Worm (Caenorhabditis elegans) whole organism, L4 larva: Measurements from ENCODE around the gene C52E2.2.

Source experiments
- F37D6.2 ChIP-seq: sonication (generic microtip); optimal IDR thresholded peaks from 2 replicates; lab custom pipeline; 2016; ENCODE audit warnings: mild to moderate bottlenecking, missing genetic modification characterization, missing compliant biosample characterization
- T20F7.1 ChIP-seq: fragments of 200-800 bp; sonication (Bioruptor generic); optimal IDR thresholded peaks from 2 replicates; lab custom pipeline; 2018; ENCODE audit warnings: mild to moderate bottlenecking, missing genetic modification characterization, missing compliant biosample characterization
- Y105C5A.15 ChIP-seq: fragments of 200-800 bp; sonication (Bioruptor generic); IDR thresholded peaks from 2 replicates; pipeline ENCODE4 v1.3.6; 2022; ENCODE audit warnings: missing genetic modification characterization, missing compliant biosample characterization
- Y75B8A.6 ChIP-seq: fragments of 200-800 bp; sonication (Bioruptor generic); IDR thresholded peaks from 2 replicates; pipeline ENCODE4 v1.3.6; 2022; ENCODE audit warnings: missing genetic modification reagents, missing genetic modification characterization, missing compliant biosample characterization
- ZK337.2 ChIP-seq: fragments of 200-800 bp; sonication (Bioruptor generic); IDR thresholded peaks from 2 replicates; pipeline ENCODE4 v1.3.6; 2022; ENCODE audit warnings: missing genetic modification reagents, missing genetic modification characterization, missing compliant biosample characterization
- ZK546.5 ChIP-seq, 2 experiments: sonication (generic microtip); optimal IDR thresholded peaks; 2 replicates each; lab custom pipeline; 2017; ENCODE audit warnings: missing biosample characterization in 2 of 2, missing genetic modification characterization in 2 of 2
- aly-2 ChIP-seq: sonication (generic microtip); optimal IDR thresholded peaks from 2 replicates; lab custom pipeline; 2018; ENCODE audit warnings: missing biosample characterization, missing genetic modification characterization
- arid-1 ChIP-seq: fragments of 200-800 bp; sonication (Bioruptor generic); conservative IDR thresholded peaks from 2 replicates; pipeline ENCODE4 v1.3.6; 2022; ENCODE audit warnings: missing genetic modification reagents, missing genetic modification characterization, missing compliant biosample characterization
- ceh-20 ChIP-seq: fragments of 200-800 bp; sonication (Bioruptor generic); IDR thresholded peaks from 2 replicates; pipeline ENCODE4 v1.3.6; 2022; ENCODE audit warnings: missing genetic modification reagents, missing genetic modification characterization, missing compliant biosample characterization
- ceh-28 ChIP-seq: fragments of 150-350 bp; optimal IDR thresholded peaks from 2 replicates; lab custom pipeline; 2014; ENCODE audit warnings: missing biosample characterization, missing genetic modification reagents, missing genetic modification characterization
- ces-1 ChIP-seq: fragments of 150-350 bp; sonication (generic microtip); optimal IDR thresholded peaks from 4 replicates; lab custom pipeline; 2014; ENCODE audit warnings: missing biosample characterization, missing genetic modification reagents, missing genetic modification characterization
- daf-16 ChIP-seq, 3 experiments: sonication (generic microtip); optimal IDR thresholded peaks; 2 replicates each; lab custom pipeline; 2016 to 2017; ENCODE audit warnings: missing genetic modification characterization in 3 of 3, missing genetic modification reagents in 3 of 3, mild to moderate bottlenecking in 2 of 3, missing compliant biosample characterization in 2 of 3, missing biosample characterization in 1 of 3, moderate library complexity in 1 of 3
- dmd-6 ChIP-seq: fragments of 200-800 bp; sonication (Bioruptor generic); IDR thresholded peaks from 2 replicates; pipeline ENCODE4 v1.3.6; 2022; ENCODE audit warnings: missing genetic modification reagents, missing genetic modification characterization, missing compliant biosample characterization
- egl-27 ChIP-seq: sonication (generic microtip); optimal IDR thresholded peaks from 3 replicates; lab custom pipeline; 2017; ENCODE audit warnings: missing biosample characterization, missing genetic modification reagents, missing genetic modification characterization
- fkh-10 ChIP-seq: fragments of 150-350 bp; optimal IDR thresholded peaks from 2 replicates; lab custom pipeline; 2014; ENCODE audit warnings: missing biosample characterization, missing genetic modification reagents, missing genetic modification characterization
- fos-1 ChIP-seq: fragments of 150-350 bp; optimal IDR thresholded peaks from 2 replicates; lab custom pipeline; 2014; ENCODE audit warnings: missing biosample characterization, missing genetic modification characterization
- hif-1 ChIP-seq, 2 experiments: sonication (generic microtip); optimal IDR thresholded peaks; 2 replicates each; lab custom pipeline; 2016 to 2017; ENCODE audit warnings: missing compliant biosample characterization in 2 of 2, missing genetic modification characterization in 2 of 2, missing genetic modification reagents in 2 of 2, missing genotype in 2 of 2, mild to moderate bottlenecking in 1 of 2
- hlh-11 ChIP-seq: fragments of 200-800 bp; sonication (Bioruptor generic); optimal IDR thresholded peaks from 2 replicates; lab custom pipeline; 2018; ENCODE audit warnings: mild to moderate bottlenecking, missing genetic modification characterization, missing compliant biosample characterization
- jun-1 ChIP-seq: fragments of 150-350 bp; optimal IDR thresholded peaks from 2 replicates; lab custom pipeline; 2014; ENCODE audit warnings: missing biosample characterization, missing genetic modification reagents, missing genetic modification characterization
- lim-7 ChIP-seq: fragments of 200-800 bp; sonication (Bioruptor generic); IDR thresholded peaks from 2 replicates; pipeline ENCODE4 v1.3.6; 2022; ENCODE audit warnings: missing genetic modification characterization, missing compliant biosample characterization
- lin-13 ChIP-seq: fragments of 150-350 bp; optimal IDR thresholded peaks from 2 replicates; lab custom pipeline; 2014; ENCODE audit warnings: missing biosample characterization, missing genetic modification reagents, missing genetic modification characterization
- lin-29 ChIP-seq: fragments of 200-800 bp; sonication (Bioruptor generic); IDR thresholded peaks from 2 replicates; pipeline ENCODE4 v1.3.6; 2022; ENCODE audit warnings: missing genetic modification reagents, missing genetic modification characterization, missing compliant biosample characterization
- lin-38 ChIP-seq: fragments of 200-800 bp; sonication (Bioruptor generic); IDR thresholded peaks from 2 replicates; pipeline ENCODE4 v1.3.6; 2022; ENCODE audit warnings: missing genetic modification reagents, missing genetic modification characterization, missing compliant biosample characterization
- lsy-2 ChIP-seq, 2 experiments: fragments of 150-350 bp in 1 of 2; sonication (generic microtip) in 1 of 2; optimal IDR thresholded peaks; 2 replicates each; lab custom pipeline; 2014 to 2017; ENCODE audit warnings: missing biosample characterization in 2 of 2, missing genetic modification characterization in 2 of 2
- madf-9 ChIP-seq: fragments of 200-800 bp; sonication (Bioruptor generic); conservative IDR thresholded peaks from 2 replicates; pipeline ENCODE4 v1.3.6; 2022; ENCODE audit warnings: missing genetic modification reagents, missing genetic modification characterization, missing compliant biosample characterization
- mdl-1 ChIP-seq, 2 experiments: fragments of 150-350 bp in 1 of 2; sonication (generic microtip) in 1 of 2; optimal IDR thresholded peaks; 2 replicates each; lab custom pipeline; 2014 to 2017; ENCODE audit warnings: missing biosample characterization in 2 of 2, missing genetic modification characterization in 2 of 2
- mes-2 ChIP-seq: sonication (generic microtip); optimal IDR thresholded peaks from 2 replicates; lab custom pipeline; 2016; ENCODE audit warnings: missing genotype, mild to moderate bottlenecking, missing genetic modification characterization, missing compliant biosample characterization; ENCODE audit not compliant: poor library complexity, severe bottlenecking
- mxl-2 ChIP-seq: fragments of 200-800 bp; sonication (Bioruptor generic); conservative IDR thresholded peaks from 2 replicates; pipeline ENCODE4 v1.3.6; 2022; ENCODE audit warnings: missing genetic modification reagents, missing genetic modification characterization, missing compliant biosample characterization
- nhr-10 ChIP-seq: fragments of 150-350 bp; optimal IDR thresholded peaks from 2 replicates; lab custom pipeline; 2014; ENCODE audit warnings: missing biosample characterization, missing genetic modification characterization
- nhr-102 ChIP-seq: sonication (generic microtip); optimal IDR thresholded peaks from 2 replicates; lab custom pipeline; 2016; ENCODE audit warnings: mild to moderate bottlenecking, missing genetic modification characterization, moderate library complexity, missing compliant biosample characterization
- nhr-11 ChIP-seq: fragments of 150-350 bp; optimal IDR thresholded peaks from 2 replicates; lab custom pipeline; 2014; ENCODE audit warnings: missing biosample characterization, missing genetic modification characterization
- nhr-25 ChIP-seq: sonication (generic microtip); optimal IDR thresholded peaks from 2 replicates; lab custom pipeline; 2017; ENCODE audit warnings: missing genetic modification characterization, mild to moderate bottlenecking, missing compliant biosample characterization, antibody characterized with exemption, moderate library complexity, borderline replicate concordance; ENCODE audit not compliant: insufficient read depth
- nhr-28 ChIP-seq: fragments of 150-350 bp; optimal IDR thresholded peaks from 2 replicates; lab custom pipeline; 2014; ENCODE audit warnings: missing biosample characterization, missing genetic modification characterization
- nhr-42 ChIP-seq: fragments of 200-800 bp; sonication (Bioruptor generic); IDR thresholded peaks from 2 replicates; pipeline ENCODE4 v1.3.6; 2022; ENCODE audit warnings: missing genetic modification characterization, missing compliant biosample characterization
- nhr-6 ChIP-seq: fragments of 150-350 bp; optimal IDR thresholded peaks from 2 replicates; lab custom pipeline; 2014; ENCODE audit warnings: missing biosample characterization, missing genetic modification characterization
- nhr-76 ChIP-seq: fragments of 150-350 bp; optimal IDR thresholded peaks from 2 replicates; lab custom pipeline; 2014; ENCODE audit warnings: missing biosample characterization, missing genetic modification characterization
- pqm-1 ChIP-seq: sonication (generic microtip); optimal IDR thresholded peaks from 2 replicates; lab custom pipeline; 2017; ENCODE audit warnings: missing biosample characterization, missing genetic modification characterization
- saeg-2 ChIP-seq: fragments of 200-800 bp; sonication (Bioruptor generic); IDR thresholded peaks from 2 replicates; pipeline ENCODE4 v1.3.6; 2022; ENCODE audit warnings: missing genetic modification reagents, missing genetic modification characterization, missing compliant biosample characterization
- sdz-12 ChIP-seq: fragments of 200-800 bp; sonication (Bioruptor generic); optimal IDR thresholded peaks from 2 replicates; lab custom pipeline; 2018; ENCODE audit warnings: mild to moderate bottlenecking, missing genetic modification characterization, missing compliant biosample characterization
- skn-1 ChIP-seq: fragments of 150-350 bp; optimal IDR thresholded peaks from 2 replicates; lab custom pipeline; 2014; ENCODE audit warnings: missing biosample characterization, missing genetic modification characterization
- spr-3 ChIP-seq: fragments of 200-800 bp; sonication (Bioruptor generic); optimal IDR thresholded peaks from 2 replicates; lab custom pipeline; 2018; ENCODE audit warnings: mild to moderate bottlenecking, missing genetic modification characterization, missing compliant biosample characterization
- tra-1 ChIP-seq: fragments of 200-800 bp; sonication (Bioruptor generic); IDR thresholded peaks from 2 replicates; pipeline ENCODE4 v1.3.6; 2022; ENCODE audit warnings: missing genetic modification reagents, missing genetic modification characterization, missing compliant biosample characterization
- unc-130 ChIP-seq: sonication (generic microtip); optimal IDR thresholded peaks from 2 replicates; lab custom pipeline; 2016; ENCODE audit warnings: missing genetic modification reagents, missing genetic modification characterization, missing compliant biosample characterization
- unc-62 ChIP-seq, 3 experiments: fragments of 150-350 bp in 1 of 3; sonication (generic microtip); optimal IDR thresholded peaks in 2 of 3; peaks in 1 of 3; 1 replicate in 1 of 3; 2 replicates in 2 of 3; lab custom pipeline; 2014 to 2017; ENCODE audit warnings: missing biosample characterization in 3 of 3, missing genetic modification characterization in 3 of 3, missing genetic modification reagents in 3 of 3, missing genotype in 1 of 3
- zip-11 ChIP-seq: fragments of 200-800 bp; sonication (Bioruptor generic); IDR thresholded peaks from 2 replicates; pipeline ENCODE4 v1.3.6; 2022; ENCODE audit warnings: missing genetic modification characterization, missing compliant biosample characterization
- ztf-7 ChIP-seq: fragments of 150-350 bp; optimal IDR thresholded peaks from 2 replicates; lab custom pipeline; 2014; ENCODE audit warnings: missing biosample characterization, missing genetic modification characterization

C52E2.2 gene

DNA sequence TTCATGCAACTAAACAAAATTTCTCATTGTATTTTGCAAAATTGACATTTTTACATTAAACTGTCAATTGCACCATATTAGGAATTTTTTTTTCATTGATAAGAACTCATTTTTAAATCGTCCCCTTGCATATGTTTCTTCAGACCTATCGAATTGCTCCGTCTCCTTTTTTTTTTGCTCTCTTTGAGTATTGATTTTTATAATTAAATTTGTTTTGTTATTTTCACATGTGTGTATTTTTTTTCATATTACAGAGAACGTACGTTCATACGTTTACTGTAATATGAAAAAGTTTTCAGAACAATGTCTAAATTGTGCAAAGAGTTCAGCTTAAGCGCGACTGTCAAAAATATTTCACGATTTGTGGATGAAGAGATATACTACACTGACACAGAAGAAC lies 16.5 kb downstream of the C52E2.2 start, which contains the start of gene math-14:
Gene math-14 (plus strand): TSS at position 301 of the 400 bp plus-strand sequence.
- TF ChIP-seq daf-16 (GFP tag; optimal IDR thresholded peaks at IDR 0.05; lab: Kevin White, UChicago) = no peak
- TF ChIP-seq daf-16 (tag; optimal IDR thresholded peaks at IDR 0.05; lab: Kevin White, UChicago) = peak; percentile 24
- TF ChIP-seq spr-3 (GFP tag; lab: Kevin White, UChicago) = no peak

DNA sequence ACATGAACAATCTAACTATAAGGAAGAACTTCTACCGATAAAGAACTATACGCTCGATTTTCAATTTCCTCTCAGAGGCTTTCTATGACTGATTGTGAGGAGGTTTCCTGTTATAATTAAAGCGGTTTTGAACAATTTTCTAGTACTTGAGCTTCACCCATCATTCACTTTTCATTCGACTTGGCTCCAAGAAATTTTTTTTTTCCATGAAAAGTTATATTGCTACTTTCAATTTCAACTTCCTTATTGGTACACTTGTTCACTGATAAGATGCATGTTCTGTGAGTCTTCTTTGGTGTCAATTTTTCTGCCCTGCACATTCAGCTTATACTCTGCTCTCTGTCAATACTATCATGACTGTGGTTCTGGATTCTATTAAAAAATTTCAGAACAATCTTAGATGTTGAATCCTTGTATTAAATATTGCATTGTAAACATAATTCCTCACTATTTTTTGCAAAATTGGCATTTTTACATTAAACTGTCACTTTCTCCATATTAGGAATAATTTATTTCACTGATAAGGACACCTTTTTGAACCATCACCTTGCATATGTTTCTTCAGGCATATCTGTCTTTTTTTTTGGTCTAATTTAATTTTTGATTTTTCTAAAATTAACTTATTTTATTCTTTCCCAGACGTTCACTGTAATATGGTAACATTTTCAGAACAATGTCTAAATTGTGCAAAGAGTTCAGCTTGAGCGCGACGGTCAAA lies 18.4 kb downstream of the C52E2.2 start, which contains the start of gene math-10:
Gene math-10 (plus strand): TSS at position 668 of the 718 bp plus-strand sequence.
- no peak for TF ChIP-seq lim-7 (GFP tag; lab: Robert Waterston, UW)
- TF ChIP-seq madf-9 (GFP tag; lab: Robert Waterston, UW) = no peak
- no peak for TF ChIP-seq spr-3 (GFP tag; lab: Kevin White, UChicago)
- TF ChIP-seq ZK546.5 (tag; optimal IDR thresholded peaks at IDR 0.05; lab: Kevin White, UChicago) = no peak
- no peak for TF ChIP-seq saeg-2
- TF ChIP-seq T20F7.1 = no peak
- TF ChIP-seq ztf-7 (tag; lab: Kevin White, UChicago) = no peak
- no peak for TF ChIP-seq skn-1 (tag; lab: Kevin White, UChicago)
- no peak for TF ChIP-seq jun-1 (tag; lab: Kevin White, UChicago)
- TF ChIP-seq egl-27 = no peak
- peak; percentile 33 for TF ChIP-seq nhr-28 (tag; lab: Kevin White, UChicago)
- TF ChIP-seq F37D6.2 (tag; lab: Kevin White, UChicago) = no peak
- TF ChIP-seq nhr-76 (tag; lab: Kevin White, UChicago) = no peak
- TF ChIP-seq unc-62 (GFP tag; optimal IDR thresholded peaks at IDR 0.05 in 1 of 2; lab: Kevin White, UChicago) = peak in 1 of 2 experiments; percentile 79
- TF ChIP-seq unc-62 (tag; optimal IDR thresholded peaks at IDR 0.05; lab: Kevin White, UChicago) = no peak
- no peak for TF ChIP-seq arid-1
- no peak for TF ChIP-seq hif-1 (tag; optimal IDR thresholded peaks at IDR 0.05; lab: Kevin White, UChicago)
- TF ChIP-seq daf-16 (GFP tag; optimal IDR thresholded peaks at IDR 0.05; lab: Kevin White, UChicago) = no peak
- TF ChIP-seq daf-16 (tag; optimal IDR thresholded peaks at IDR 0.05; lab: Kevin White, UChicago) = no peak
- TF ChIP-seq lin-29 = no peak
- no peak for TF ChIP-seq mxl-2 (GFP tag; lab: Robert Waterston, UW)
- TF ChIP-seq nhr-42 = no peak
- no peak for TF ChIP-seq ZK337.2 (GFP tag; lab: Robert Waterston, UW)
- no peak for TF ChIP-seq nhr-102 (tag; lab: Kevin White, UChicago)
- TF ChIP-seq dmd-6 (GFP tag; lab: Robert Waterston, UW) = peak; percentile 55
- no peak for TF ChIP-seq lsy-2 (tag; optimal IDR thresholded peaks at IDR 0.05; lab: Kevin White, UChicago)
- no peak for TF ChIP-seq ces-1 (GFP tag; lab: Kevin White, UChicago)
- no peak for TF ChIP-seq Y75B8A.6 (GFP tag; lab: Robert Waterston, UW)
- TF ChIP-seq nhr-6 = no peak
- peak; percentile 8 for TF ChIP-seq pqm-1
- no peak for TF ChIP-seq fos-1
- no peak for TF ChIP-seq unc-130 (GFP tag; lab: Kevin White, UChicago)
- TF ChIP-seq hlh-11 (tag; lab: Kevin White, UChicago) = peak; percentile 54

DNA sequence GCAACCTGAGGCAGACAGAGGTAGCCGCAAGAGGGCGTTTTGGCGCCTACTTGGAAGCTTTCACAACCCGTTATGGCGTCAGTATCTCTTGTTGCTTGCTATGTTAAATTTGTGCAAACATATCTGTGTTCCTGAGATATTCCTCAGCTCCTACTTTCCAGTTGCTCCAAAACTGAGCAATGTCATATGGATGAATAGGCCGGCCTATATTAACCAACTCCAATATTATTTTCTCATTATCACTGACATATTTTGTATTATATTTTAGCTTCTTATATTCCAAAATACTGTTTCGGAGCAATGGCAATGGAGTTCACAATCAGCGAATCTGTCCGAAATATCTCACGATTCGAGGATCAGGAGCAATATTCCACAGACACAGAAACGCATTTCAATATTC lies 23.1 kb downstream of the C52E2.2 start, which contains the start of gene math-13:
Gene math-13 (plus strand): TSS at position 301 of the 400 bp plus-strand sequence.
- TF ChIP-seq spr-3 (GFP tag; lab: Kevin White, UChicago) (no peak), skn-1 (tag; lab: Kevin White, UChicago) (no peak), aly-2 (tag; lab: Kevin White, UChicago) (no peak), lin-38 (no peak), lin-13 (GFP tag; lab: Kevin White, UChicago) (no peak), ceh-28 (tag; lab: Kevin White, UChicago) (no peak), zip-11 (GFP tag; lab: Robert Waterston, UW) (no peak), nhr-25 (no peak), mes-2 (tag; lab: Kevin White, UChicago) (no peak), mdl-1 (tag; optimal IDR thresholded peaks at IDR 0.05; lab: Kevin White, UChicago) (no peak), ceh-20 (GFP tag; lab: Robert Waterston, UW) (no peak), nhr-11 (tag; lab: Kevin White, UChicago) (no peak), ztf-7 (tag; lab: Kevin White, UChicago) (no peak), tra-1 (GFP tag; lab: Robert Waterston, UW) (no peak), nhr-28 (tag; lab: Kevin White, UChicago) (no peak), sdz-12 (no peak), fkh-10 (no peak), lim-7 (GFP tag; lab: Robert Waterston, UW) (no peak), nhr-10 (tag; lab: Kevin White, UChicago) (no peak), Y105C5A.15 (GFP tag; lab: Robert Waterston, UW) (no peak)
